Fruit fly (Drosophila melanogaster): ENCODE data around the gene amd.

The amd gene

DNA sequence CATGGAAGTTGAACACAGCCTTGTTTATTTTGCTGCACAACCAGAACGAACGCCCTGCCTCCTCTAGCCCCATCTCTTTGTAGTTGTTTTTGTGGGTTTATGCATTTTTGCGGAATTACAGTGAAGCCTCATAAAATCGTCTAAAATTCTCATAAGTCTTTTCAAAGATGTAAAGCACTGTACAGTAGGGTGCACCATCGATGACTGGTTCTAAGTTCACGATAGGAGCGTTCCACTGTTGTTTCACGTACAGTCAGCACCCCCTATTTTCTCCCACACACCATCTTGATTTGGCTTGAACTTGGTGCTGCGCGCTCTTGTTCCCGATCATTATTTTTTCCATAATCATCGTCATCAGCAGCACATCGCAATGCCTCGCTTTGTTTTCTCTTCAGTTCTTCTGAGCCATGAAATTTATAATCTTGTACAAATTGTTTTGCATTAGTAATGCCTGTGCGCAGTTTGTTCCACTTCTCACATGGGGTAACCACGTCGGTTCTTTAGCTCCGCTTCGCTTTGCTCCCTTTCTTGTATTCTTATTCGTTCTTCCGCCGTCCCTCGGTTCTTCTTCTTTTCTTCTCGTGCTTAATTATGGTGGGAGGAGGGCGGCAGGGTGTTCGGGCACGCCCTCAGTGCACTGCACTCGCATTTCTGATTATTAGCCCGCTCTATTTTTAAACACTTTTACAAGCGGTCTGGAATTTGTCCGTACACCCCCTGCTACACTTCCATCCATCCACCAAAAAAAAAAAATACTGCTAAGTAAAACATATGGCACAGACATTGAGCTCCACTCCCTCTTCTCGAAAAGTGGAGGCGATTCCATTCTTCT lies 53.4 kb downstream of the amd start:
- TF ChIP-seq ken (GFP tag; IDR thresholded peaks at IDR 0.05) (0 out of 3 replicates have a peak, but pooled peaks have one; percentile 22), klu (GFP tag; IDR thresholded peaks at IDR 0.05) (no peak), CG13424 (tag; optimal IDR thresholded peaks at IDR 0.05) (no peak), CG6175 (GFP tag; IDR thresholded peaks at IDR 0.05) (no peak), chn (GFP tag; optimal IDR thresholded peaks at IDR 0.05) (no peak), cas (GFP tag; IDR thresholded peaks at IDR 0.05) (no peak), sna (GFP tag; IDR thresholded peaks at IDR 0.05; ENCODE audit: partially characterized antibody) (no peak), Side (GFP tag; optimal IDR thresholded peaks at IDR 0.05) (no peak), shn (GFP tag; optimal IDR thresholded peaks at IDR 0.05) (no peak), toy (GFP tag; IDR thresholded peaks at IDR 0.05) (no peak), H2.0 (GFP tag; IDR thresholded peaks at IDR 0.05) (no peak), CG15479 (GFP tag; optimal IDR thresholded peaks at IDR 0.05) (no peak), exex (tag; optimal IDR thresholded peaks at IDR 0.05) (no peak), CG1024 (GFP tag; IDR thresholded peaks at IDR 0.05) (no peak), CG10366 (GFP tag; IDR thresholded peaks at IDR 0.05) (no peak), Eip74EF (GFP tag; optimal IDR thresholded peaks at IDR 0.05) (no peak), CG12219 (GFP tag; optimal IDR thresholded peaks at IDR 0.05) (no peak), trh (GFP tag; optimal IDR thresholded peaks at IDR 0.05) (no peak), Ets65A (GFP tag) (peak; percentile 7), CG12744 (GFP tag; optimal IDR thresholded peaks at IDR 0.05) (no peak), Hmr (GFP tag; optimal IDR thresholded peaks at IDR 0.05) (peak; percentile 18), CG12391 (tag; optimal IDR thresholded peaks at IDR 0.05) (no peak), gsb-n (tag; optimal IDR thresholded peaks at IDR 0.05) (peak; percentile 74), dysf (GFP tag; IDR thresholded peaks at IDR 0.05) (no peak), CG18619 (GFP tag; optimal IDR thresholded peaks at IDR 0.05) (no peak), Oli (tag; optimal IDR thresholded peaks at IDR 0.05) (peak; percentile 21), schlank (tag; optimal IDR thresholded peaks at IDR 0.05) (no peak), chinmo (GFP tag; IDR thresholded peaks at IDR 0.05; ENCODE audit: partially characterized antibody) (0 out of 4 replicates have a peak, but pooled peaks have one; percentile 16), CG14860 (GFP tag; IDR thresholded peaks at IDR 0.05; ENCODE audit: partially characterized antibody) (no peak), CG34376 (GFP tag; optimal IDR thresholded peaks at IDR 0.05) (no peak), CG10147 (GFP tag; optimal IDR thresholded peaks at IDR 0.05) (no peak), tap (tag; optimal IDR thresholded peaks at IDR 0.05) (no peak), CG14014 (GFP tag; IDR thresholded peaks at IDR 0.05) (no peak), CG12155 (GFP tag; optimal IDR thresholded peaks at IDR 0.05) (no peak), E2f2 (GFP tag; IDR thresholded peaks at IDR 0.05) (no peak), CG1647 (GFP tag; optimal IDR thresholded peaks at IDR 0.05) (no peak), grau (tag; optimal IDR thresholded peaks at IDR 0.05) (peak; percentile 86), ATbp (GFP tag; optimal IDR thresholded peaks at IDR 0.05) (no peak), CG17385 (GFP tag; optimal IDR thresholded peaks at IDR 0.05) (peak; percentile 61), ara (GFP tag; IDR thresholded peaks at IDR 0.05) (peak; percentile 21; the same call in 1 of the 2 replicates), CG13894 (tag; optimal IDR thresholded peaks at IDR 0.05) (no peak), sd (tag; optimal IDR thresholded peaks at IDR 0.05) (peak; percentile 81), row (GFP tag; IDR thresholded peaks at IDR 0.05) (0 out of 3 replicates have a peak, but pooled peaks have one; percentile 14), amos (GFP tag; IDR thresholded peaks at IDR 0.05; ENCODE audit: partially characterized antibody) (no peak), CG14050 (GFP tag; IDR thresholded peaks at IDR 0.05) (no peak), sug (tag; optimal IDR thresholded peaks at IDR 0.05) (no peak), CG6254 (GFP tag; optimal IDR thresholded peaks at IDR 0.05) (no peak), usp (GFP tag; optimal IDR thresholded peaks at IDR 0.05) (no peak), BtbVII (GFP tag; optimal IDR thresholded peaks at IDR 0.05) (no peak)
